Fruit fly (Drosophila melanogaster): Measurements from ENCODE around the gene AP-1gamma.

Gene AP-1gamma

dm6 chrX:9103308-9104185 lies 4.9 kb upstream of the AP-1gamma start, which contains the start of gene CG7766:
Gene CG7766, minus strand, starts transcription at chrX:9103739.
- TF ChIP-seq ttk (optimal IDR thresholded peaks at IDR 0.05) = no peak
- TF ChIP-seq psq (optimal IDR thresholded peaks at IDR 0.05) = no peak
- no peak for TF ChIP-seq h (optimal IDR thresholded peaks at IDR 0.05)
- no peak for TF ChIP-seq Sin3A (optimal IDR thresholded peaks at IDR 0.05)
- no peak for TF ChIP-seq Myc (optimal IDR thresholded peaks at IDR 0.05)

- no peak for TF ChIP-seq h (optimal IDR thresholded peaks at IDR 0.05)
- TF ChIP-seq ttk (optimal IDR thresholded peaks at IDR 0.05) = no peak
- TF ChIP-seq insv (optimal IDR thresholded peaks at IDR 0.05) = no peak
- no peak for TF ChIP-seq Sin3A (optimal IDR thresholded peaks at IDR 0.05)
- no peak for TF ChIP-seq Myc (optimal IDR thresholded peaks at IDR 0.05)
- TF ChIP-seq psq (optimal IDR thresholded peaks at IDR 0.05) = no peak
Measured at dm6 chrX:9106212-9106774, 2.2 kb upstream of the AP-1gamma start, which contains the start of gene Bx42. Gene Bx42, minus strand, starts transcription at chrX:9106604.

dm6 chrX:9106775-9107283 lies 1.7 kb upstream of the AP-1gamma start, which contains the start of gene Arfrp1:
Gene Arfrp1, plus strand, starts transcription at chrX:9107069.
- TF ChIP-seq Myc (optimal IDR thresholded peaks at IDR 0.05) (no peak), h (optimal IDR thresholded peaks at IDR 0.05) (no peak), ttk (optimal IDR thresholded peaks at IDR 0.05) (no peak), psq (optimal IDR thresholded peaks at IDR 0.05) (no peak), insv (optimal IDR thresholded peaks at IDR 0.05) (no peak), Sin3A (optimal IDR thresholded peaks at IDR 0.05) (no peak)

- TF ChIP-seq h (optimal IDR thresholded peaks at IDR 0.05) = no peak
- no peak for TF ChIP-seq insv (optimal IDR thresholded peaks at IDR 0.05)
- TF ChIP-seq psq (optimal IDR thresholded peaks at IDR 0.05) = no peak
- no peak for TF ChIP-seq ttk (optimal IDR thresholded peaks at IDR 0.05)
- no peak for TF ChIP-seq Sin3A (optimal IDR thresholded peaks at IDR 0.05)
- TF ChIP-seq Myc (optimal IDR thresholded peaks at IDR 0.05) = no peak
Measured at dm6 chrX:9109072-9109844, 767 bp downstream of the AP-1gamma start.

dm6 chrX:9110155-9110909 lies 1.8 kb downstream of the AP-1gamma start:
- TF ChIP-seq Sin3A (optimal IDR thresholded peaks at IDR 0.05) (no peak), insv (optimal IDR thresholded peaks at IDR 0.05) (no peak), psq (optimal IDR thresholded peaks at IDR 0.05) (no peak), ttk (optimal IDR thresholded peaks at IDR 0.05) (no peak)

- TF ChIP-seq insv (optimal IDR thresholded peaks at IDR 0.05) = no peak
Measured at dm6 chrX:9117831-9118230, 9.3 kb downstream of the AP-1gamma start.

dm6 chrX:9118961-9119633 lies 10.6 kb downstream of the AP-1gamma start:
- TF ChIP-seq h (optimal IDR thresholded peaks at IDR 0.05) (no peak), psq (optimal IDR thresholded peaks at IDR 0.05) (no peak), Sin3A (optimal IDR thresholded peaks at IDR 0.05) (no peak), ttk (optimal IDR thresholded peaks at IDR 0.05) (no peak), Myc (optimal IDR thresholded peaks at IDR 0.05) (no peak), insv (optimal IDR thresholded peaks at IDR 0.05) (no peak)

dm6 chrX:9119671-9120364 lies 11.3 kb downstream of the AP-1gamma start:
- TF ChIP-seq insv (optimal IDR thresholded peaks at IDR 0.05) = no peak
- no peak for TF ChIP-seq psq (optimal IDR thresholded peaks at IDR 0.05)
- no peak for TF ChIP-seq ttk (optimal IDR thresholded peaks at IDR 0.05)
- no peak for TF ChIP-seq h (optimal IDR thresholded peaks at IDR 0.05)
- no peak for TF ChIP-seq Myc (optimal IDR thresholded peaks at IDR 0.05)
- TF ChIP-seq Sin3A (optimal IDR thresholded peaks at IDR 0.05) = no peak

dm6 chrX:9120828-9121754 lies 12.6 kb downstream of the AP-1gamma start:
- TF ChIP-seq Sin3A (optimal IDR thresholded peaks at IDR 0.05) (no peak), insv (optimal IDR thresholded peaks at IDR 0.05) (no peak), Myc (optimal IDR thresholded peaks at IDR 0.05) (no peak), ttk (optimal IDR thresholded peaks at IDR 0.05) (no peak), psq (optimal IDR thresholded peaks at IDR 0.05) (no peak), h (optimal IDR thresholded peaks at IDR 0.05) (no peak)

dm6 chrX:9122492-9122891 lies 14.0 kb downstream of the AP-1gamma start:
- TF ChIP-seq Myc (optimal IDR thresholded peaks at IDR 0.05) (no peak), psq (optimal IDR thresholded peaks at IDR 0.05) (no peak), insv (optimal IDR thresholded peaks at IDR 0.05) (no peak), Sin3A (optimal IDR thresholded peaks at IDR 0.05) (no peak), ttk (optimal IDR thresholded peaks at IDR 0.05) (no peak), h (optimal IDR thresholded peaks at IDR 0.05) (no peak)
